Worm (Caenorhabditis elegans) whole organism, young adult: ENCODE results near the gene col-166.

Source experiments
- C06A6.2 ChIP-seq: fragments of 200-800 bp; sonication (Bioruptor generic); conservative IDR thresholded peaks from 2 replicates; pipeline ENCODE4 v1.3.6; 2022; ENCODE audit warnings: missing genetic modification characterization, missing compliant biosample characterization
- F10E7.11 ChIP-seq: sonication (generic microtip); optimal IDR thresholded peaks from 2 replicates; lab custom pipeline; 2017; ENCODE audit warnings: mild to moderate bottlenecking, missing genetic modification characterization, moderate library complexity, missing compliant biosample characterization
- F22D6.2 ChIP-seq: sonication (generic microtip); optimal IDR thresholded peaks from 2 replicates; lab custom pipeline; 2016; ENCODE audit warnings: mild to moderate bottlenecking, missing genetic modification characterization, missing compliant biosample characterization
- F52B5.7 ChIP-seq: sonication (generic microtip); optimal IDR thresholded peaks from 2 replicates; lab custom pipeline; 2016; ENCODE audit warnings: mild to moderate bottlenecking, missing genetic modification characterization, missing compliant biosample characterization
- K11D2.4 ChIP-seq: fragments of 200-800 bp; sonication (Bioruptor generic); IDR thresholded peaks from 2 replicates; pipeline ENCODE4 v1.3.6; 2022; ENCODE audit warnings: missing genetic modification reagents, missing genetic modification characterization, missing compliant biosample characterization
- Y56A3A.18 ChIP-seq: fragments of 200-800 bp; sonication (Bioruptor generic); IDR thresholded peaks from 2 replicates; pipeline ENCODE4 v1.3.6; 2022; ENCODE audit warnings: missing genetic modification reagents, missing genetic modification characterization, missing compliant biosample characterization
- ZK185.1 ChIP-seq: sonication (generic microtip); optimal IDR thresholded peaks from 2 replicates; lab custom pipeline; 2016; ENCODE audit warnings: mild to moderate bottlenecking, missing genetic modification characterization, missing compliant biosample characterization; ENCODE audit not compliant: poor library complexity, severe bottlenecking
- aptf-2 ChIP-seq: fragments of 200-800 bp; sonication (Bioruptor generic); conservative IDR thresholded peaks from 2 replicates; pipeline ENCODE4 v1.3.6; 2022; ENCODE audit warnings: missing genetic modification reagents, missing genetic modification characterization, missing compliant biosample characterization
- attf-3 ChIP-seq: fragments of 200-800 bp; sonication (Bioruptor generic); conservative IDR thresholded peaks from 2 replicates; pipeline ENCODE4 v1.3.6; 2022; ENCODE audit warnings: missing genetic modification reagents, missing genetic modification characterization, missing compliant biosample characterization
- attf-5 ChIP-seq: fragments of 200-800 bp; sonication (Bioruptor generic); optimal IDR thresholded peaks from 2 replicates; lab custom pipeline; 2018; ENCODE audit warnings: mild to moderate bottlenecking, missing genetic modification characterization, missing compliant biosample characterization
- attf-6 ChIP-seq: fragments of 200-800 bp; sonication (Bioruptor generic); IDR thresholded peaks from 2 replicates; pipeline ENCODE4 v1.3.6; 2022; ENCODE audit warnings: missing genetic modification reagents, missing genetic modification characterization, missing compliant biosample characterization
- bed-1 ChIP-seq: fragments of 200-800 bp; sonication (Bioruptor generic); IDR thresholded peaks from 2 replicates; pipeline ENCODE4 v1.3.6; 2022; ENCODE audit warnings: missing genetic modification reagents, missing genetic modification characterization, missing compliant biosample characterization
- ccch-3 ChIP-seq: fragments of 200-800 bp; sonication (Bioruptor generic); optimal IDR thresholded peaks from 2 replicates; lab custom pipeline; 2018; ENCODE audit warnings: mild to moderate bottlenecking, missing genetic modification characterization, missing compliant biosample characterization
- cebp-1 ChIP-seq, 2 experiments: fragments of 200-800 bp in 1 of 2; sonication (Bioruptor generic) in 1 of 2; sonication (generic microtip) in 1 of 2; IDR thresholded peaks in 1 of 2; optimal IDR thresholded peaks in 1 of 2; 2 replicates each; pipeline versions ENCODE4 v1.3.6 to Lab custom; 2017 to 2022; ENCODE audit warnings: missing compliant biosample characterization in 2 of 2, missing genetic modification characterization in 2 of 2, mild to moderate bottlenecking in 1 of 2, missing genetic modification reagents in 1 of 2, moderate library complexity in 1 of 2
- cebp-2 ChIP-seq: fragments of 200-800 bp; sonication (Bioruptor generic); IDR thresholded peaks from 2 replicates; pipeline ENCODE4 v1.3.6; 2022; ENCODE audit warnings: missing genetic modification characterization, missing compliant biosample characterization
- ceh-79 ChIP-seq: sonication (generic microtip); optimal IDR thresholded peaks from 2 replicates; lab custom pipeline; 2017; ENCODE audit warnings: mild to moderate bottlenecking, missing genetic modification characterization, missing compliant biosample characterization
- chd-7 ChIP-seq: sonication (generic microtip); optimal IDR thresholded peaks from 2 replicates; lab custom pipeline; 2016; ENCODE audit warnings: mild to moderate bottlenecking, missing genetic modification characterization, moderate library complexity, missing compliant biosample characterization
- dpff-1 ChIP-seq: sonication (generic microtip); optimal IDR thresholded peaks from 2 replicates; lab custom pipeline; 2017; ENCODE audit warnings: mild to moderate bottlenecking, missing genetic modification characterization, missing compliant biosample characterization
- efl-1 ChIP-seq: fragments of 150-350 bp; optimal IDR thresholded peaks from 2 replicates; lab custom pipeline; 2014; ENCODE audit warnings: missing biosample characterization, missing genetic modification reagents, missing genetic modification characterization
- egrh-3 ChIP-seq: fragments of 200-800 bp; sonication (Bioruptor generic); IDR thresholded peaks from 2 replicates; pipeline ENCODE4 v1.3.6; 2022; ENCODE audit warnings: missing genetic modification reagents, missing genetic modification characterization, missing compliant biosample characterization
- ets-4 ChIP-seq: fragments of 200-800 bp; sonication (Bioruptor generic); optimal IDR thresholded peaks from 2 replicates; lab custom pipeline; 2018; ENCODE audit warnings: mild to moderate bottlenecking, missing genetic modification characterization, missing compliant biosample characterization
- him-1 ChIP-seq: sonication (generic microtip); optimal IDR thresholded peaks from 2 replicates; lab custom pipeline; 2016; ENCODE audit warnings: missing genotype, missing genetic modification reagents, missing genetic modification characterization, missing compliant biosample characterization
- lin-35 ChIP-seq, 3 experiments: fragments of 150-350 bp in 2 of 3; sonication (generic microtip) in 1 of 3; optimal IDR thresholded peaks; 2 replicates each; lab custom pipeline; 2014 to 2018; ENCODE audit warnings: missing biosample characterization in 3 of 3, missing genetic modification characterization in 3 of 3, missing genetic modification reagents in 3 of 3
- lin-40 ChIP-seq: sonication (generic microtip); optimal IDR thresholded peaks from 2 replicates; lab custom pipeline; 2016; ENCODE audit warnings: missing genetic modification characterization, mild to moderate bottlenecking, missing compliant biosample characterization, missing genotype, missing genetic modification reagents
- lin-54 ChIP-seq: fragments of 200-800 bp; sonication (Bioruptor generic); optimal IDR thresholded peaks from 2 replicates; lab custom pipeline; 2018; ENCODE audit warnings: mild to moderate bottlenecking, missing genetic modification characterization, missing compliant biosample characterization
- lsl-1 ChIP-seq: fragments of 200-800 bp; sonication (Bioruptor generic); optimal IDR thresholded peaks from 2 replicates; lab custom pipeline; 2018; ENCODE audit warnings: mild to moderate bottlenecking, missing genetic modification characterization, moderate library complexity, missing compliant biosample characterization
- mcd-1 ChIP-seq: fragments of 200-800 bp; sonication (Bioruptor generic); IDR thresholded peaks from 2 replicates; pipeline ENCODE4 v1.3.6; 2022; ENCODE audit warnings: missing genetic modification reagents, missing genetic modification characterization, missing compliant biosample characterization
- mel-28 ChIP-seq: sonication (generic microtip); optimal IDR thresholded peaks from 2 replicates; lab custom pipeline; 2016; ENCODE audit warnings: borderline replicate concordance, mild to moderate bottlenecking, missing genetic modification characterization, missing compliant biosample characterization
- nfya-1 ChIP-seq: sonication (generic microtip); optimal IDR thresholded peaks from 2 replicates; lab custom pipeline; 2017; ENCODE audit warnings: antibody characterized with exemption, missing compliant biosample characterization, missing genetic modification characterization, borderline replicate concordance; ENCODE audit not compliant: insufficient read depth
- nfya-2 ChIP-seq: fragments of 200-800 bp; sonication (Bioruptor generic); IDR thresholded peaks from 2 replicates; pipeline ENCODE4 v1.3.6; 2022; ENCODE audit warnings: missing genetic modification reagents, missing genetic modification characterization, missing compliant biosample characterization
- nhr-27 ChIP-seq: fragments of 200-800 bp; sonication (Bioruptor generic); optimal IDR thresholded peaks from 2 replicates; lab custom pipeline; 2018; ENCODE audit warnings: mild to moderate bottlenecking, missing genetic modification characterization, moderate library complexity, missing compliant biosample characterization
- nhr-80 ChIP-seq: sonication (generic microtip); optimal IDR thresholded peaks from 2 replicates; lab custom pipeline; 2016; ENCODE audit warnings: missing genetic modification characterization, missing compliant biosample characterization
- pbrm-1 ChIP-seq: fragments of 200-800 bp; sonication (Bioruptor generic); IDR thresholded peaks from 2 replicates; pipeline ENCODE4 v1.3.6; 2022; ENCODE audit warnings: missing genetic modification reagents, missing genetic modification characterization, missing compliant biosample characterization
- rcor-1 ChIP-seq: fragments of 200-800 bp; sonication (Bioruptor generic); IDR thresholded peaks from 2 replicates; pipeline ENCODE4 v1.3.6; 2022; ENCODE audit warnings: missing genetic modification reagents, missing genetic modification characterization, missing compliant biosample characterization
- rec-8 ChIP-seq, 2 experiments: sonication (generic microtip); optimal IDR thresholded peaks; 2 replicates each; lab custom pipeline; 2016; ENCODE audit warnings: mild to moderate bottlenecking in 2 of 2, missing genetic modification characterization in 2 of 2, missing genetic modification reagents in 2 of 2, missing genotype in 2 of 2, missing biosample characterization in 1 of 2, missing compliant biosample characterization in 1 of 2, moderate library complexity in 1 of 2
- repo-1 ChIP-seq: sonication (generic microtip); optimal IDR thresholded peaks from 2 replicates; lab custom pipeline; 2017; ENCODE audit warnings: mild to moderate bottlenecking, missing genetic modification characterization, missing compliant biosample characterization
- snpc-3.4 ChIP-seq: sonication (generic microtip); optimal IDR thresholded peaks from 2 replicates; lab custom pipeline; 2017; ENCODE audit warnings: missing genetic modification characterization, mild to moderate bottlenecking, missing compliant biosample characterization, antibody characterized with exemption, moderate library complexity, missing genotype, missing genetic modification reagents
- snpc-4 ChIP-seq, 5 experiments: fragments of 150-350 bp in 1 of 5; sonication (generic microtip) in 4 of 5; optimal IDR thresholded peaks; 2 replicates each; lab custom pipeline; 2014 to 2018; ENCODE audit warnings: missing genetic modification characterization in 5 of 5, missing biosample characterization in 3 of 5, antibody characterized with exemption in 2 of 5, mild to moderate bottlenecking in 2 of 5, missing compliant biosample characterization in 2 of 5, missing genotype in 2 of 5, moderate library complexity in 2 of 5, missing genetic modification reagents in 1 of 5
- tlf-1 ChIP-seq: fragments of 200-800 bp; sonication (Bioruptor generic); optimal IDR thresholded peaks from 2 replicates; lab custom pipeline; 2018; ENCODE audit warnings: mild to moderate bottlenecking, missing genetic modification characterization, missing compliant biosample characterization
- zfh-2 ChIP-seq: fragments of 200-800 bp; sonication (Bioruptor generic); conservative IDR thresholded peaks from 2 replicates; pipeline ENCODE4 v1.3.6; 2022; ENCODE audit warnings: missing genetic modification reagents, missing genetic modification characterization, missing compliant biosample characterization
- ztf-22 ChIP-seq: fragments of 200-800 bp; sonication (Bioruptor generic); optimal IDR thresholded peaks from 2 replicates; lab custom pipeline; 2018; ENCODE audit warnings: mild to moderate bottlenecking, missing genetic modification characterization, moderate library complexity, missing compliant biosample characterization
- ztf-28 ChIP-seq: fragments of 200-800 bp; sonication (Bioruptor generic); IDR thresholded peaks from 2 replicates; pipeline ENCODE4 v1.3.6; 2022; ENCODE audit warnings: missing genetic modification reagents, missing genetic modification characterization, missing compliant biosample characterization

The col-166 gene

ce11 chrX:6250866-6251265, 28.9 kb upstream of the col-166 start:
- TF ChIP-seq F10E7.11 (tag; lab: Kevin White, UChicago) (no peak), lin-54 (GFP tag; lab: Kevin White, UChicago) (no peak), lin-35 (GFP tag; optimal IDR thresholded peaks at IDR 0.05; lab: Kevin White, UChicago) (peak in 1 of 3 experiments; percentile 35)

- TF ChIP-seq ccch-3 (no peak), rcor-1 (no peak), aptf-2 (GFP tag; lab: Robert Waterston, UW) (no peak), snpc-4 (GFP tag; optimal IDR thresholded peaks at IDR 0.05; lab: Kevin White, UChicago) (no peak), snpc-4 (tag; optimal IDR thresholded peaks at IDR 0.05; lab: Kevin White, UChicago) (no peak), him-1 (tag; lab: Kevin White, UChicago) (no peak), snpc-3.4 (no peak), repo-1 (tag; lab: Kevin White, UChicago) (no peak), egrh-3 (GFP tag; lab: Robert Waterston, UW) (no peak), tlf-1 (GFP tag; lab: Kevin White, UChicago) (no peak), ceh-79 (tag; lab: Kevin White, UChicago) (no peak), ztf-28 (no peak), F52B5.7 (tag; lab: Kevin White, UChicago) (no peak)
Observed at ce11 chrX:6251321-6251720, 28.5 kb upstream of the col-166 start.

ce11 chrX:6251947-6252617, 27.7 kb upstream of the col-166 start:
- no peak for TF ChIP-seq nfya-2 (GFP tag; lab: Robert Waterston, UW)
- TF ChIP-seq rec-8 (tag; optimal IDR thresholded peaks at IDR 0.05; lab: Kevin White, UChicago), result no peak
- peak; percentile 27 for TF ChIP-seq repo-1 (tag; lab: Kevin White, UChicago)
- peak; percentile 40 for TF ChIP-seq lin-40
- no peak for TF ChIP-seq ZK185.1 (tag; lab: Kevin White, UChicago)
- TF ChIP-seq bed-1 (GFP tag; lab: Robert Waterston, UW), result no peak
- TF ChIP-seq cebp-2, result 0 out of 2 replicates have a peak, but pooled peaks have one; percentile 13
- peak; percentile 48 for TF ChIP-seq K11D2.4
- no peak for TF ChIP-seq him-1 (tag; lab: Kevin White, UChicago)
- TF ChIP-seq pbrm-1 (GFP tag; lab: Robert Waterston, UW), result peak; percentile 58
- no peak for TF ChIP-seq efl-1 (GFP tag; lab: Kevin White, UChicago)
- peak; percentile 33 for TF ChIP-seq mcd-1 (GFP tag; lab: Robert Waterston, UW)
- 0 out of 2 replicates have a peak, but pooled peaks have one; percentile 41 for TF ChIP-seq Y56A3A.18 (GFP tag; lab: Robert Waterston, UW)
- no peak for TF ChIP-seq ets-4
- TF ChIP-seq nfya-1, result no peak
- TF ChIP-seq mel-28 (tag; lab: Kevin White, UChicago), result no peak
- peak; percentile 3 for TF ChIP-seq nhr-80 (tag; lab: Kevin White, UChicago)
- TF ChIP-seq nhr-27 (tag; lab: Kevin White, UChicago), result no peak
- TF ChIP-seq lin-35 (GFP tag; optimal IDR thresholded peaks at IDR 0.05; lab: Kevin White, UChicago), result no peak
- TF ChIP-seq chd-7 (tag; lab: Kevin White, UChicago), result peak; percentile 30
- TF ChIP-seq C06A6.2 (GFP tag; lab: Robert Waterston, UW), result 0 out of 2 replicates have a peak, but pooled peaks have one; percentile 11
- peak; percentile 90 for TF ChIP-seq zfh-2
- TF ChIP-seq rcor-1, result no peak
- TF ChIP-seq attf-5, result peak; percentile 17
- peak; percentile 26 for TF ChIP-seq ztf-22 (GFP tag; lab: Kevin White, UChicago)
- 0 out of 2 replicates have a peak, but pooled peaks have one; percentile 40 for TF ChIP-seq cebp-1 (GFP tag; IDR thresholded peaks at IDR 0.05; lab: Robert Waterston, UW)
- TF ChIP-seq cebp-1 (tag; optimal IDR thresholded peaks at IDR 0.05; lab: Kevin White, UChicago), result peak; percentile 51
- TF ChIP-seq dpff-1 (tag; lab: Kevin White, UChicago), result no peak
- peak; percentile 85 for TF ChIP-seq egrh-3 (GFP tag; lab: Robert Waterston, UW)
- no peak for TF ChIP-seq attf-3 (GFP tag; lab: Robert Waterston, UW)
- TF ChIP-seq lsl-1 (GFP tag; lab: Kevin White, UChicago), result no peak
- no peak for TF ChIP-seq attf-6
- TF ChIP-seq F22D6.2 (tag; lab: Kevin White, UChicago), result no peak
